Fruit fly (Drosophila melanogaster): Measurements from ENCODE around the gene CG18765.

DNA sequence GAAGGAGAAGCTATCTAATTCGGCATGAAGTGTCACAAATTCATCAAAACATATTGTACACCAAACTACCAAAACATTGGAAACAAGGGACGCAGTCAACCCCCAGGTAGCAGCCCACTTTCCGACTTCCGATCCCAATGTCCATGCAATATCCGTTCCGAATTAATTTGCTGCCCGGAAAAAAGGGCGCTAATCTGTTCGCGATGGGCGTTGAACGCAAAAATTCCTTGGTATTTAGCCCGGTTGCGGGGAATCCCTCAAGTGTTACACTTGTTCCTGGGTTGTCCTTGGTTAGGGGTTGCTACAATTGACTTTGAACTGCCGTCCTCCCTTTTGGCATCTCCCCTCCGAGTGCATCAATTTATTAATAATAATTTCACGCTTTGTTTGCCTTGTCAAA lies 905 bp upstream of the CG18765 start:
- no peak for TF ChIP-seq CG7045 (GFP tag; optimal IDR thresholded peaks at IDR 0.05)
- no peak for TF ChIP-seq CG1620 (GFP tag; optimal IDR thresholded peaks at IDR 0.05)
- TF ChIP-seq toe (GFP tag; optimal IDR thresholded peaks at IDR 0.05), result no peak
- no peak for TF ChIP-seq cnc (optimal IDR thresholded peaks at IDR 0.05)
- TF ChIP-seq CG12768 (GFP tag; optimal IDR thresholded peaks at IDR 0.05), result no peak
- no peak for TF ChIP-seq pad (GFP tag; optimal IDR thresholded peaks at IDR 0.05)
- no peak for TF ChIP-seq CG33017 (tag; optimal IDR thresholded peaks at IDR 0.05)
- no peak for TF ChIP-seq CG5204 (GFP tag; optimal IDR thresholded peaks at IDR 0.05)
- TF ChIP-seq kay (GFP tag; ENCODE audit: borderline replicate concordance), result no peak
- TF ChIP-seq CG7101 (tag; optimal IDR thresholded peaks at IDR 0.05), result no peak
